Worm (Caenorhabditis elegans): ENCODE results near the gene clec-125.

clec-125 gene

DNA sequence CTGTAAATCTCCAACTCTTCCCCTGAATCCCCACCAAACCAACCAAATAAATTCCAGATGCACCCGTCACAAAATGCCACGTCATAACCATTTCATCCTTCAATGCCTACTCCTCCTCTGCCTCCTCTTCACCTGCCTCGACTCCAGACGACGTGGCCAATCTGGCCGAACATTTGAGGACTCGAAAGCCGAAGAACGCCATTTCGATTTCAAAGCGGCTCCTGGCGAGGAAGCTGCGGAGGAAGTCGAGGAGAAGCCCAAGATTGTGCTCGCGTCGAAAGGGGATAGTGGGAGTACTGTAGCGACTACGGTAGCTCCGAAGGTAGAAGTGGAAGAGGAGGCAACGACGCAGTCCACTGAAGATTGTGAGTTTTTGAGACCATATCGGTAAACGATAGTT is 41.6 kb downstream of the clec-125 start, which contains the start of gene lgc-45:
Gene lgc-45 (plus strand): TSS at position 56 of the 400 bp plus-strand sequence.
- no peak for TF ChIP-seq nhr-25 (tag; optimal IDR thresholded peaks at IDR 0.05)
- TF ChIP-seq C34F6.9 (tag; optimal IDR thresholded peaks at IDR 0.05): no peak
- TF ChIP-seq lin-39 (tag; optimal IDR thresholded peaks at IDR 0.05): no peak
- TF ChIP-seq fos-1 (tag; optimal IDR thresholded peaks at IDR 0.05): no peak

- no peak for TF ChIP-seq crh-2 (tag; optimal IDR thresholded peaks at IDR 0.05)
- TF ChIP-seq nhr-6 (tag; optimal IDR thresholded peaks at IDR 0.05): no peak
- TF ChIP-seq lin-13 (GFP tag; optimal IDR thresholded peaks at IDR 0.05): no peak
- TF ChIP-seq mab-5 (tag; optimal IDR thresholded peaks at IDR 0.05): no peak
- TF ChIP-seq unc-55 (GFP tag; optimal IDR thresholded peaks at IDR 0.05): no peak
Measured at ce11 chrII:3560592-3560991, 44.8 kb downstream of the clec-125 start, which contains the start of gene W10G11.1. W10G11.1 (minus strand) TSS chrII:3560692.

DNA sequence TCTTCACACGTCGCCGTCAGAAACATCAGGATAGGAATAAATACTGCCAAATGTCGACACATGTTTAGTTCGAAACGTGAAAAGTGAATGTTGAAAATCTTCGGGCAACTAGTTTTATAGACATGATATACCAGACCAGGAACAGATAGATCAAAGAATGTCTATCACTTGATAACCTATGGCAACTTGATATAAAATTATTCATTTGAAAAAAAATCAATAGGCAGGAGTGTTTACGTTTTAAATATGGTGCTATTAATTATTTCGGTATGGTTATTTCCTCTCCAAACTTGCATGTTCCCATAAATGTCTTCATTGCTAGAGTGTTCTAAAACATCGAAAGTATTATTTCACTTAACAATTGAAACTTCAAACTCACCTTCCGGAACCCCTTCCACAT is 45.8 kb downstream of the clec-125 start, which contains the start of gene W10G11.2:
Gene W10G11.2 (minus strand): TSS at position 101 of the 400 bp plus-strand sequence.
- TF ChIP-seq unc-39 (tag; optimal IDR thresholded peaks at IDR 0.05) (no peak), nhr-23 (tag; optimal IDR thresholded peaks at IDR 0.05) (no peak), sma-9 (GFP tag; optimal IDR thresholded peaks at IDR 0.05) (no peak), sma-9 (tag; optimal IDR thresholded peaks at IDR 0.05) (no peak), fos-1 (tag; optimal IDR thresholded peaks at IDR 0.05) (no peak), crh-2 (tag; optimal IDR thresholded peaks at IDR 0.05) (no peak), ztf-11 (tag; optimal IDR thresholded peaks at IDR 0.05) (no peak), lin-39 (tag; optimal IDR thresholded peaks at IDR 0.05) (no peak), F13H6.1 (tag; optimal IDR thresholded peaks at IDR 0.05) (no peak), nhr-237 (tag; optimal IDR thresholded peaks at IDR 0.05) (no peak), lin-11 (tag; optimal IDR thresholded peaks at IDR 0.05) (no peak), unc-62 (GFP tag; optimal IDR thresholded peaks at IDR 0.05) (no peak), nhr-11 (tag; optimal IDR thresholded peaks at IDR 0.05) (no peak), peb-1 (tag; optimal IDR thresholded peaks at IDR 0.05) (no peak), gmeb-1 (tag; optimal IDR thresholded peaks at IDR 0.05) (no peak), nhr-129 (tag; optimal IDR thresholded peaks at IDR 0.05) (no peak), lsy-2 (tag; optimal IDR thresholded peaks at IDR 0.05) (no peak), mdl-1 (tag; optimal IDR thresholded peaks at IDR 0.05) (no peak), sma-3 (GFP tag; optimal IDR thresholded peaks at IDR 0.05) (no peak), ztf-1 (GFP tag; conservative IDR thresholded peaks at IDR 0.05) (no peak), dmd-4 (tag; optimal IDR thresholded peaks at IDR 0.05) (no peak)

DNA sequence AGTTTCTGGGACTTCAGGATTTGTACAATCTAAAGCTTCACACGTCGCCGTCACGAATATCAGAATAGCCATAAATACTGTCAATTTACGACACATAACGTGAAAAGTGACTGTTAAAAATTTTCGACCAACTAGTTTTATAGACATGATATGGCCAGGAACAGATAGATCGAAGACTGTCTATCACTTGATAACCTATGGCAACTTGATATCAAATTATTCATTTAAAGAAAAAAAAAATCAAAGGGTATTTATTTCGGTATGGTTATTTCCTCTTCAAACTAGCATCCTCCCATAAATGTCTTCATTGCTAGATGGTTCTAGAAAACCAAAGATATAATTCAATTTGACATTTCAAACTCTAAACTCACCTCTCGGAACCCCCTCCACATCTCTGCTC is 46.6 kb downstream of the clec-125 start, which contains the start of gene W10G11.3:
Gene W10G11.3 (minus strand): TSS at position 101 of the 400 bp plus-strand sequence.
- TF ChIP-seq elt-3 (tag; optimal IDR thresholded peaks at IDR 0.05): no peak

- TF ChIP-seq aly-2 (tag; optimal IDR thresholded peaks at IDR 0.05) (no peak), mbf-1 (tag; optimal IDR thresholded peaks at IDR 0.05) (no peak), F13H6.1 (tag; optimal IDR thresholded peaks at IDR 0.05) (no peak), unc-62 (GFP tag; optimal IDR thresholded peaks at IDR 0.05) (no peak), skn-1 (tag; optimal IDR thresholded peaks at IDR 0.05) (no peak), ama-1 (optimal IDR thresholded peaks at IDR 0.05) (no peak), ceh-82 (tag; optimal IDR thresholded peaks at IDR 0.05) (no peak), nhr-6 (tag; optimal IDR thresholded peaks at IDR 0.05) (no peak), unc-55 (GFP tag; optimal IDR thresholded peaks at IDR 0.05) (no peak), nhr-21 (tag; optimal IDR thresholded peaks at IDR 0.05) (no peak), zag-1 (tag; optimal IDR thresholded peaks at IDR 0.05) (no peak)
Measured at ce11 chrII:3567066-3567465, 51.3 kb downstream of the clec-125 start.

ce11 chrII:3567576-3567975 is 51.8 kb downstream of the clec-125 start:
- peak; percentile 22 for TF ChIP-seq sma-3 (GFP tag; optimal IDR thresholded peaks at IDR 0.05)
- peak; percentile 39 for TF ChIP-seq gmeb-1 (tag; optimal IDR thresholded peaks at IDR 0.05)

All from whole organism, L2 larva.